Worm (Caenorhabditis elegans): Measurements from ENCODE around the gene C31G12.1.

ce11 chrV:18144442-18144841 is 35.3 kb upstream of the C31G12.1 start:
- TF ChIP-seq ceh-48 (tag; optimal IDR thresholded peaks at IDR 0.05) (no peak), ama-1 (optimal IDR thresholded peaks at IDR 0.05) (no peak), pqm-1 (tag; optimal IDR thresholded peaks at IDR 0.05) (no peak), Y22D7AL.16 (tag; optimal IDR thresholded peaks at IDR 0.05) (no peak), nhr-11 (tag; optimal IDR thresholded peaks at IDR 0.05) (no peak), lin-11 (tag; optimal IDR thresholded peaks at IDR 0.05) (no peak), K09A11.1 (tag; optimal IDR thresholded peaks at IDR 0.05; ENCODE audit: insufficient read depth) (no peak), pha-4 (tag; optimal IDR thresholded peaks at IDR 0.05) (no peak), hlh-30 (tag; optimal IDR thresholded peaks at IDR 0.05; ENCODE audit: insufficient read depth) (no peak), syd-9 (tag; optimal IDR thresholded peaks at IDR 0.05) (no peak), ceh-6 (GFP tag; optimal IDR thresholded peaks at IDR 0.05) (no peak)
